Fruit fly (Drosophila melanogaster) whole organism, wandering third instar larva: Measurements from ENCODE around the gene CG10336.
A peak's percentile ranks its signal among the peaks of the same experiment; 100 is the strongest.

ENCODE experiments used
- Abd-B ChIP-seq: fragments of >200 bp; optimal IDR thresholded peaks from 2 replicates; lab custom pipeline; 2017; ENCODE audit warnings: missing biosample characterization, missing genetic modification characterization
- CG32264 ChIP-seq: fragments of 200-800 bp; sonication (Bioruptor generic); optimal IDR thresholded peaks from 2 replicates; lab custom pipeline; 2016; ENCODE audit warnings: missing biosample characterization, missing genetic modification characterization
- CG9705 ChIP-seq: fragments of 200-800 bp; sonication (Bioruptor generic); optimal IDR thresholded peaks from 2 replicates; lab custom pipeline; 2018; ENCODE audit warnings: missing biosample characterization, mild to moderate bottlenecking, missing genetic modification characterization
- CrebA ChIP-seq: fragments of 200-800 bp; sonication (Bioruptor generic); optimal IDR thresholded peaks from 2 replicates; lab custom pipeline; 2016; ENCODE audit warnings: missing biosample characterization, mild to moderate bottlenecking, missing genetic modification characterization, borderline replicate concordance
- Dfd ChIP-seq: fragments of >200 bp; optimal IDR thresholded peaks from 2 replicates; lab custom pipeline; 2017; ENCODE audit warnings: missing biosample characterization, missing genetic modification characterization
- GATAd ChIP-seq: sonication (Bioruptor generic); optimal IDR thresholded peaks from 2 replicates; lab custom pipeline; 2016; ENCODE audit warnings: missing biosample characterization, missing genetic modification characterization
- HLH106 ChIP-seq: fragments of 200-800 bp; optimal IDR thresholded peaks from 3 replicates; lab custom pipeline; 2019; ENCODE audit warnings: missing biosample characterization, mild to moderate bottlenecking, missing genetic modification characterization, moderate library complexity
- Hnf4 ChIP-seq: fragments of 200-800 bp; sonication (Bioruptor generic); optimal IDR thresholded peaks from 2 replicates; lab custom pipeline; 2016; ENCODE audit warnings: missing biosample characterization, mild to moderate bottlenecking, missing genetic modification characterization
- Hr83 ChIP-seq: fragments of 200-300 bp; sonication (Bioruptor generic); optimal IDR thresholded peaks from 2 replicates; lab custom pipeline; 2016; ENCODE audit warnings: missing biosample characterization, mild to moderate bottlenecking, missing genetic modification characterization, moderate library complexity; ENCODE audit not compliant: poor library complexity, severe bottlenecking
- Jra ChIP-seq: sonication (Bioruptor generic); optimal IDR thresholded peaks from 2 replicates; lab custom pipeline; 2016; ENCODE audit warnings: missing biosample characterization, missing genetic modification characterization
- Mio ChIP-seq: sonication (Bioruptor generic); optimal IDR thresholded peaks from 2 replicates; lab custom pipeline; 2016; ENCODE audit warnings: missing biosample characterization, missing genetic modification characterization
- Myc ChIP-seq: fragments of >200 bp; optimal IDR thresholded peaks from 2 replicates; lab custom pipeline; 2017
- N ChIP-seq: fragments of >200 bp; optimal IDR thresholded peaks from 2 replicates; lab custom pipeline; 2018; ENCODE audit warnings: missing biosample characterization, missing external identifiers, missing genetic modification characterization
- OdsH ChIP-seq: fragments of 200-800 bp; sonication (Bioruptor generic); optimal IDR thresholded peaks from 2 replicates; lab custom pipeline; 2016; ENCODE audit warnings: missing biosample characterization, mild to moderate bottlenecking, missing genetic modification characterization
- Rel ChIP-seq, 2 experiments: fragments of 200-800 bp; sonication (Bioruptor generic) in 1 of 2; optimal IDR thresholded peaks; 2 replicates in 1 of 2; 3 replicates in 1 of 2; lab custom pipeline; 2016 to 2019; ENCODE audit warnings: mild to moderate bottlenecking in 2 of 2, missing biosample characterization in 2 of 2, missing genetic modification characterization in 2 of 2, moderate library complexity in 1 of 2
- Sp1 ChIP-seq: fragments of 200-800 bp; sonication (Bioruptor generic); optimal IDR thresholded peaks from 3 replicates; lab custom pipeline; 2019; ENCODE audit warnings: missing biosample characterization, mild to moderate bottlenecking, missing genetic modification characterization, moderate library complexity
- Vsx2 ChIP-seq: fragments of 200-300, 225-300 bp; sonication (Bioruptor generic); optimal IDR thresholded peaks from 2 replicates; lab custom pipeline; 2018; ENCODE audit warnings: missing biosample characterization, missing genetic modification characterization; ENCODE audit not compliant: partially characterized antibody
- br ChIP-seq: fragments of 200-800 bp; sonication (Bioruptor generic); optimal IDR thresholded peaks from 2 replicates; lab custom pipeline; 2016; ENCODE audit warnings: missing biosample characterization, missing genetic modification characterization
- brk ChIP-seq: fragments of 200-800 bp; sonication (Bioruptor generic); optimal IDR thresholded peaks from 2 replicates; lab custom pipeline; 2016; ENCODE audit warnings: missing biosample characterization, mild to moderate bottlenecking, missing genetic modification characterization
- dl ChIP-seq, 2 experiments: fragments of 175-275, 200-275 bp in 1 of 2; fragments of 200-275 bp in 1 of 2; sonication (Bioruptor generic); optimal IDR thresholded peaks; lab custom pipeline; 2018; ENCODE audit warnings: mild to moderate bottlenecking in 2 of 2, missing biosample characterization in 2 of 2, missing genetic modification characterization in 2 of 2, moderate library complexity in 2 of 2; ENCODE audit not compliant: partially characterized antibody in 2 of 2, insufficient read depth in 1 of 2
- dmrt93B ChIP-seq: fragments of 200-800 bp; sonication (Bioruptor generic); optimal IDR thresholded peaks from 2 replicates; lab custom pipeline; 2018; ENCODE audit warnings: missing biosample characterization, mild to moderate bottlenecking, missing genetic modification characterization
- dsf ChIP-seq: sonication (Bioruptor generic); optimal IDR thresholded peaks from 2 replicates; lab custom pipeline; 2016; ENCODE audit warnings: missing biosample characterization, missing genetic modification characterization, borderline replicate concordance
- ey ChIP-seq: fragments of 200-800 bp; sonication (Bioruptor generic); optimal IDR thresholded peaks from 2 replicates; lab custom pipeline; 2016; ENCODE audit warnings: missing biosample characterization, missing genetic modification characterization
- foxo ChIP-seq, 2 experiments: fragments of 200-800 bp; sonication (Bioruptor generic); optimal IDR thresholded peaks; 2 replicates in 1 of 2; 3 replicates in 1 of 2; lab custom pipeline; 2016 to 2017; ENCODE audit warnings: missing biosample characterization in 2 of 2, missing genetic modification characterization in 2 of 2
- fru ChIP-seq: fragments of 200-800 bp; sonication (Bioruptor generic); optimal IDR thresholded peaks from 3 replicates; lab custom pipeline; 2016; ENCODE audit warnings: missing biosample characterization, mild to moderate bottlenecking, missing genetic modification characterization
- h ChIP-seq: fragments of 200-800 bp; sonication (Bioruptor generic); optimal IDR thresholded peaks from 3 replicates; lab custom pipeline; 2016; ENCODE audit warnings: missing biosample characterization, mild to moderate bottlenecking, missing genetic modification characterization
- jim ChIP-seq: fragments of 175-275, 200-325 bp; sonication (Bioruptor generic); optimal IDR thresholded peaks from 2 replicates; lab custom pipeline; 2016; ENCODE audit warnings: missing biosample characterization, mild to moderate bottlenecking, missing genetic modification characterization
- lola ChIP-seq: fragments of >200 bp; optimal IDR thresholded peaks from 2 replicates; lab custom pipeline; 2017; ENCODE audit warnings: missing biosample characterization, missing genetic modification characterization
- pan ChIP-seq: fragments of >200 bp; optimal IDR thresholded peaks from 2 replicates; lab custom pipeline; 2017
- psq ChIP-seq: fragments of 200-800 bp; sonication (Bioruptor generic); optimal IDR thresholded peaks from 3 replicates; lab custom pipeline; 2017; ENCODE audit warnings: missing biosample characterization, mild to moderate bottlenecking, missing genetic modification characterization, moderate library complexity
- rgr ChIP-seq: fragments of 200-800 bp; sonication (Bioruptor generic); optimal IDR thresholded peaks from 3 replicates; lab custom pipeline; 2016; ENCODE audit warnings: missing biosample characterization, mild to moderate bottlenecking, missing genetic modification characterization
- sage ChIP-seq: fragments of 200-800 bp; sonication (Bioruptor generic); optimal IDR thresholded peaks from 2 replicates; lab custom pipeline; 2016; ENCODE audit warnings: missing biosample characterization, mild to moderate bottlenecking, missing genetic modification characterization
- sv ChIP-seq: fragments of 200-800 bp; sonication (Bioruptor generic); optimal IDR thresholded peaks from 3 replicates; lab custom pipeline; 2016; ENCODE audit warnings: missing biosample characterization, missing genetic modification characterization
- tai ChIP-seq: sonication (Bioruptor generic); optimal IDR thresholded peaks from 2 replicates; lab custom pipeline; 2016; ENCODE audit warnings: missing biosample characterization, missing genetic modification characterization
- woc ChIP-seq: sonication (Bioruptor generic); optimal IDR thresholded peaks from 2 replicates; lab custom pipeline; 2016; ENCODE audit warnings: missing biosample characterization, mild to moderate bottlenecking, missing genetic modification characterization

The CG10336 gene

DNA sequence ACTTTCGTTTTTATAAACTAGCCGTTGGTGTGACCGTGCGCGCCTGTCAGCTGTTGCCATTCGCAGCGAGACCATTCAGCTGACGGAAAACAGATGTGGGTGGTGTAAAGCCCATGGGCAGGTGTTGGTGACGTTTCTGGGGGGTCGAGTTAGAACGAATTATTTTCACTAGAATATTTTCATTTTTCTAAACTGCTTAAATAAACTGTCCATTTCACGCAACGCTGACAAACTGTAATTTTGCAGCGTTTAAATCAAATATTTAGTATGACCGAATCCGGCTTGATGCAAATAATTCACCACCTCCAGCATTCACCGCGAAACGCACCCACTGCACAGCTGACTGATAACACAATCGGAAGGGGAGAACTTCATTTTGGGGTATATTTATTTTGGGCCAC is 6.1 kb downstream of the CG10336 start, which contains the start of the genes CG10383 and CG10338:
TSS of gene CG10383 (minus strand) at position 199 of the 401 bp plus-strand sequence.
TSS of gene CG10338 (plus strand) at position 261 of the 401 bp plus-strand sequence.
- TF ChIP-seq rgr (peak; percentile 93), CG32264 (GFP tag; lab: Kevin White, UChicago) (peak; percentile 76), woc (GFP tag; lab: Kevin White, UChicago) (peak; percentile 72), sage (peak; percentile 69), Abd-B (GFP tag; lab: Kevin White, UChicago) (no peak), jim (GFP tag; lab: Kevin White, UChicago) (peak; percentile 65), brk (GFP tag; lab: Kevin White, UChicago) (no peak), Myc (peak; percentile 81), h (GFP tag; lab: Kevin White, UChicago) (peak; percentile 93), N (no peak), dmrt93B (GFP tag; lab: Kevin White, UChicago) (peak; percentile 72), OdsH (GFP tag; lab: Kevin White, UChicago) (peak; percentile 87), GATAd (GFP tag; lab: Kevin White, UChicago) (peak; percentile 90), Hnf4 (peak; percentile 94), psq (peak; percentile 82), CG9705 (peak; percentile 63), br (GFP tag; lab: Kevin White, UChicago) (peak; percentile 88), HLH106 (peak; percentile 84), sv (GFP tag; lab: Kevin White, UChicago) (peak; percentile 71), Sp1 (GFP tag; lab: Kevin White, UChicago) (peak; percentile 79), Hr83 (GFP tag; lab: Kevin White, UChicago) (peak; percentile 92), Jra (GFP tag; lab: Kevin White, UChicago) (peak; percentile 92), Mio (GFP tag; lab: Kevin White, UChicago) (peak; percentile 70), ey (GFP tag; lab: Kevin White, UChicago) (peak; percentile 91), tai (GFP tag; lab: Kevin White, UChicago) (no peak), Vsx2 (no peak), pan (no peak), dsf (GFP tag; lab: Kevin White, UChicago) (no peak), Rel (GFP tag; optimal IDR thresholded peaks at IDR 0.05; lab: Kevin White, UChicago) (no peak), Rel (tag; optimal IDR thresholded peaks at IDR 0.05; lab: Kevin White, UChicago) (peak; percentile 75), lola (GFP tag; lab: Kevin White, UChicago) (peak; percentile 58), fru (GFP tag; lab: Kevin White, UChicago) (peak; percentile 90), foxo (GFP tag; optimal IDR thresholded peaks at IDR 0.05; lab: Kevin White, UChicago) (peak in 1 of 2 experiments; percentile 95)
- TF ChIP-seq, all 38 proteins: peak for 25

DNA sequence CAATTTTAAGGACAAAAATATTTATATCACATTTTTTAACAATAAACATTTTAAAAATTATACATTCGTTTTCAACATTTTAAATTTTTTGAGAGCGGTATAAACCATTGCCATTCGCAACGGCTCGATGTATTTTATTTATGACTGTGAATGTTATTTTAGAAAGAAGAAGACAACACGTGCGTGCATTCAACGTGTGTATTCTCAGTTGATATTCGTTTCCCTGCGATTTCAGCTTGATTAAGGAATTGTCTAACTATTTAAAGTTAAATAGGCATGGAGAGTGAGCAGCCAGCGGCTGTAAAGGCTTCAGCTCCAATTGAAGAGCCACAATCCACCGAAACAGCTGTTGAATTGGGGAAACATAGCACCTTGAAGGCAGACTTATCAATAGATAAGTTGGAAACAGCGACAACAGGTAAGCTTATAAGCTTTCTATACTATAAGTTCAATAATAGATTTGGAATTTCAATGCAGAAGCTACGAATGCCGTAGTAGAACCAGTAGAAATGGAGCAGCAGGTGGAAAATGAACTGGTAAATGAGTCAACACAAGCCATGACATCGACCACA is 9.3 kb downstream of the CG10336 start, which contains the start of gene CG10341:
TSS of gene CG10341 (plus strand) at position 156 of the 572 bp plus-strand sequence.
- TF ChIP-seq foxo (GFP tag; optimal IDR thresholded peaks at IDR 0.05; lab: Kevin White, UChicago) (no peak), Hnf4 (no peak), Myc (peak; percentile 36), rgr (no peak), fru (GFP tag; lab: Kevin White, UChicago) (no peak), sage (peak; percentile 3), dl (GFP tag; optimal IDR thresholded peaks at IDR 0.05; lab: Kevin White, UChicago; ENCODE audit: insufficient read depth in 1 of 2, partially characterized antibody in 2 of 2) (no peak), Mio (GFP tag; lab: Kevin White, UChicago) (no peak), Dfd (GFP tag; lab: Kevin White, UChicago) (no peak), Rel (GFP tag; optimal IDR thresholded peaks at IDR 0.05; lab: Kevin White, UChicago) (no peak), Rel (tag; optimal IDR thresholded peaks at IDR 0.05; lab: Kevin White, UChicago) (no peak), HLH106 (no peak), CrebA (no peak), OdsH (GFP tag; lab: Kevin White, UChicago) (no peak), h (GFP tag; lab: Kevin White, UChicago) (peak; percentile 3), GATAd (GFP tag; lab: Kevin White, UChicago) (no peak)
